Worm (Caenorhabditis elegans): ENCODE data around the gene F41E6.1.

DNA sequence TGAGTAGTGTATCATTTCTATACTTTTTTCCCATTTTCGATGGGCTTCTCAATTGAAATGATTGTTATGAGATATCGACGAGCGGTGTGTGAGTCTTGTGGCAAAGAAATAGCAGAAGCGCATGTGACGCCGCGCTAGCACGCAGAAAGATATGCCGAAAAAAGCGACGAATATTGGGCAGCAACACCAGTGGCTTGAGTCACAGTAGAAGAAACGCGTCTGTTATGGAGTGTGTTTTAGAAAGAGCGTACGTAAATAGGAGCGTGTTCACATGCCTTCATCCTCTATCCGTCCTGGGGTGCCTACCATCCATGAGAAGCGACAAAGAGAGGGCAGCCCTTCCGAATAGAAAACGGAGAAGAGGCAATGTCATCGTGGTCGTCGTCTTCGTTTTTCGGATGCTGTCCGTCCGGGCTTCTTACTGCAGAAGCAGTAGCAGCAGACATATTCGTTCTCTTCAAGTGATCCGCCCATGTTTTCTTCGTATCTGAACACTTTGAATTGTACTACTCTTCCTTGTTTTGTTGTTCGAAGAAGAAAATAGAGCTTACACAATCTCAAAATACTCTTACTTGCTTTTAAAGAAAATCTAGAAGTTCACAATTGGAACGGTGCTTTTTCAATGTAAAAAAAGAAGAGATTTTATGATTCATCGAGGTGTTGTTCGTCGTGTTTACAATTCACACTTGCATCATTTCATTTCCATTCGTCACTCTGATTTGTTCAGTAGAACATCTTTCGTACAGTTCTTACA is 12.5 kb upstream of the F41E6.1 start:
- TF ChIP-seq ZK337.2 (GFP tag; IDR thresholded peaks at IDR 0.05) (no peak), D1046.2 (GFP tag; IDR thresholded peaks at IDR 0.05) (no peak), nhr-28 (tag; optimal IDR thresholded peaks at IDR 0.05) (peak; percentile 33), set-16 (GFP tag; IDR thresholded peaks at IDR 0.05) (0 out of 2 replicates have a peak, but pooled peaks have one; percentile 12)
